Worm (Caenorhabditis elegans): ENCODE data around the gene C26E1.2.

DNA sequence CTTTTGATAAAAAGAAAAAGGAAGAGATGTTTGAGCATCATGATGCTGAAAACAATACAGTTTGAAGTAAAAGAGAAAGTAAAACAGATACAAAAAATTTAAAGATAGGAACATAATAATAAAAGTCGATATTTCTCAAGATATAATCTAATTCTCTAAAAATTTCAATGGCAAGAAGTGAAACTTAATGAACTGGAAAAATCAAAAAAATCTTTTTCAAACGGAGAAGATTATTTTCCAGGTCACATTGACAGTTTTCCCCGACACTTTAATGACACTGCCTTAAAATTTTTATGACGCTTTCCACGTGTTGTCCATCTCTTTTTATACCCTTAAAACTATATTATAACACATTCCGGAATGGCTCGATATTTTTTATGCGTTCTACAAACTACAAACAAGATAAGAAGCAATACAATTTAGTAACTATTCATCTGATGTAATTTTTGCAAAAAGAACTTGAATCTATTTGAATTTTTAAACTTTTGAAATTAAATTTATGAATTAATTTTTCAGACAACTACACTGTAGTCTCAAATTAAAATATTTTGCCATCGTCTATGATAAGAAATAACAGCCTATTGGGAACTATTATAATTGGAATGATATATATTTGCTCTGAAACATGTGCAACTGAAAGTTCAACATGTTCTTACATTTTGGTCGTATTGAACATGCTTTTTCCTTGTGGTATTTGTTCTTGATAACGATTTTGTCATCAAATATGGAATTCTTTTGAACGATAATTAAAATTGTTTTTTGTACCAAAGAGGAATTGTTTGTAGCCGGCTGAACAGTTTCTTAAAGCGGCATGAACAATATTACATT is 20.2 kb downstream of the C26E1.2 start, which contains the start of gene C50B6.7:
- no peak for TF ChIP-seq lsy-2 (tag; optimal IDR thresholded peaks at IDR 0.05)
- TF ChIP-seq lin-39 (tag; optimal IDR thresholded peaks at IDR 0.05), result no peak
- no peak for TF ChIP-seq alr-1 (tag; optimal IDR thresholded peaks at IDR 0.05)
- no peak for TF ChIP-seq unc-62 (GFP tag; optimal IDR thresholded peaks at IDR 0.05)
- no peak for TF ChIP-seq ama-1 (optimal IDR thresholded peaks at IDR 0.05)
- no peak for TF ChIP-seq lin-11 (tag; optimal IDR thresholded peaks at IDR 0.05)
- no peak for TF ChIP-seq nhr-11 (tag; optimal IDR thresholded peaks at IDR 0.05)
- no peak for TF ChIP-seq snpc-4 (tag; optimal IDR thresholded peaks at IDR 0.05)
